Fruit fly (Drosophila melanogaster): ENCODE results near the gene Hmgcr.

Hmgcr gene

dm6 chr3R:23783961-23784360, 50.8 kb downstream of the Hmgcr start:
- TF ChIP-seq CG11902 (GFP tag; optimal IDR thresholded peaks at IDR 0.05) (peak; percentile 66), achi (GFP tag; optimal IDR thresholded peaks at IDR 0.05) (peak; percentile 87), svp (GFP tag) (peak; percentile 88), ss (GFP tag; optimal IDR thresholded peaks at IDR 0.05) (peak; percentile 86 to 87), dsx (GFP tag; optimal IDR thresholded peaks at IDR 0.05; ENCODE audit: poor library complexity, severe bottlenecking) (peak; percentile 83), Eip93F (GFP tag; optimal IDR thresholded peaks at IDR 0.05) (no peak), Sox102F (GFP tag; optimal IDR thresholded peaks at IDR 0.05) (peak; percentile 78), CG6808 (GFP tag; optimal IDR thresholded peaks at IDR 0.05) (peak; percentile 87), Eip75B (GFP tag; optimal IDR thresholded peaks at IDR 0.05) (peak; percentile 90), fd59A (GFP tag; optimal IDR thresholded peaks at IDR 0.05) (peak; percentile 86), fd85E (GFP tag; optimal IDR thresholded peaks at IDR 0.05) (peak; percentile 37), CG10631 (GFP tag; optimal IDR thresholded peaks at IDR 0.05) (peak; percentile 90), Eip78C (GFP tag) (peak; percentile 97), CG3919 (GFP tag; optimal IDR thresholded peaks at IDR 0.05) (peak; percentile 88), cyc (GFP tag; optimal IDR thresholded peaks at IDR 0.05) (peak; percentile 70), Met (GFP tag; optimal IDR thresholded peaks at IDR 0.05) (peak; percentile 85), dac (GFP tag; optimal IDR thresholded peaks at IDR 0.05) (peak; percentile 82), Ets21C (GFP tag; optimal IDR thresholded peaks at IDR 0.05) (peak; percentile 60), topi (GFP tag; optimal IDR thresholded peaks at IDR 0.05) (peak; percentile 86), CG8632 (GFP tag; optimal IDR thresholded peaks at IDR 0.05) (peak; percentile 86), CG32006 (GFP tag; optimal IDR thresholded peaks at IDR 0.05) (peak; percentile 94), CG34406 (GFP tag; optimal IDR thresholded peaks at IDR 0.05) (peak; percentile 84), CG11294 (GFP tag; IDR thresholded peaks at IDR 0.05) (peak; percentile 65), CG3032 (tag; optimal IDR thresholded peaks at IDR 0.05) (peak; percentile 89), salr (GFP tag; optimal IDR thresholded peaks at IDR 0.05) (peak; percentile 67 to 84), CG31627 (GFP tag; optimal IDR thresholded peaks at IDR 0.05) (peak; percentile 77), CG6792 (GFP tag; optimal IDR thresholded peaks at IDR 0.05) (peak; percentile 77), Sox14 (GFP tag; optimal IDR thresholded peaks at IDR 0.05) (peak; percentile 89), CG8119 (GFP tag; IDR thresholded peaks at IDR 0.05) (peak; percentile 90), net (GFP tag; optimal IDR thresholded peaks at IDR 0.05) (peak; percentile 84), CG1621 (tag; optimal IDR thresholded peaks at IDR 0.05) (peak; percentile 85), pdm3 (GFP tag; optimal IDR thresholded peaks at IDR 0.05) (peak; percentile 91), Blimp-1 (GFP tag; optimal IDR thresholded peaks at IDR 0.05) (peak; percentile 1), CG4318 (GFP tag; optimal IDR thresholded peaks at IDR 0.05) (peak; percentile 86), CG9139 (GFP tag; optimal IDR thresholded peaks at IDR 0.05) (peak; percentile 74), Sox15 (GFP tag; optimal IDR thresholded peaks at IDR 0.05) (peak; percentile 73), CG6854 (GFP tag; optimal IDR thresholded peaks at IDR 0.05) (no peak), CG11762 (GFP tag; optimal IDR thresholded peaks at IDR 0.05; ENCODE audit: insufficient read depth) (peak; percentile 80), CG10669 (GFP tag; optimal IDR thresholded peaks at IDR 0.05) (peak; percentile 86), spab (GFP tag; optimal IDR thresholded peaks at IDR 0.05) (peak; percentile 85), CG6163 (GFP tag; IDR thresholded peaks at IDR 0.05) (peak; percentile 80), OdsH (GFP tag; optimal IDR thresholded peaks at IDR 0.05) (peak; percentile 90), Hr39 (GFP tag; optimal IDR thresholded peaks at IDR 0.05) (peak; percentile 78), Smox (GFP tag; optimal IDR thresholded peaks at IDR 0.05) (peak; percentile 75), fkh (GFP tag; optimal IDR thresholded peaks at IDR 0.05) (no peak), CG7368 (GFP tag; optimal IDR thresholded peaks at IDR 0.05) (peak; percentile 78), CG6276 (GFP tag; optimal IDR thresholded peaks at IDR 0.05) (peak; percentile 84), acj6 (GFP tag; optimal IDR thresholded peaks at IDR 0.05) (peak; percentile 90), Hr38 (GFP tag; optimal IDR thresholded peaks at IDR 0.05) (no peak), eg (GFP tag; IDR thresholded peaks at IDR 0.05) (peak; percentile 76), CG8319 (GFP tag; optimal IDR thresholded peaks at IDR 0.05) (peak; percentile 79), esn (GFP tag; optimal IDR thresholded peaks at IDR 0.05) (peak; percentile 84)
